Worm (Caenorhabditis elegans) whole organism, L3 larva: Measurements from ENCODE around the gene hacd-1.
A peak's percentile ranks its signal among the peaks of the same experiment; 100 is the strongest.

Experiments
- R02D3.7 ChIP-seq: fragments of 150-350 bp; optimal IDR thresholded peaks from 2 replicates; lab custom pipeline; 2014; ENCODE audit warnings: missing biosample characterization, missing genetic modification characterization
- ama-1 ChIP-seq: fragments of 150-350 bp; optimal IDR thresholded peaks from 2 replicates; lab custom pipeline; 2018
- ceh-16 ChIP-seq: sonication (generic microtip); optimal IDR thresholded peaks from 2 replicates; lab custom pipeline; 2017; ENCODE audit warnings: missing biosample characterization, missing genetic modification characterization
- ceh-28 ChIP-seq: fragments of 150-350 bp; optimal IDR thresholded peaks from 2 replicates; lab custom pipeline; 2014; ENCODE audit warnings: missing biosample characterization, missing genetic modification reagents, missing genetic modification characterization
- ceh-82 ChIP-seq: fragments of 150-350 bp; optimal IDR thresholded peaks from 2 replicates; lab custom pipeline; 2014; ENCODE audit warnings: missing biosample characterization, missing genetic modification characterization
- ceh-9 ChIP-seq: sonication (generic microtip); optimal IDR thresholded peaks from 2 replicates; lab custom pipeline; 2018; ENCODE audit warnings: missing biosample characterization, missing genetic modification characterization
- daf-12 ChIP-seq: fragments of 150-350 bp; optimal IDR thresholded peaks from 2 replicates; lab custom pipeline; 2014; ENCODE audit warnings: missing biosample characterization, missing genetic modification reagents, missing genetic modification characterization
- egl-27 ChIP-seq: sonication (generic microtip); optimal IDR thresholded peaks from 4 replicates; lab custom pipeline; 2017; ENCODE audit warnings: missing biosample characterization, missing genetic modification reagents, missing genetic modification characterization
- elt-2 ChIP-seq: sonication (generic microtip); optimal IDR thresholded peaks from 2 replicates; lab custom pipeline; 2016; ENCODE audit warnings: missing genetic modification reagents, mild to moderate bottlenecking, missing genetic modification characterization, missing compliant biosample characterization
- eor-1 ChIP-seq, 2 experiments: fragments of 150-350 bp; optimal IDR thresholded peaks; 2 replicates each; lab custom pipeline; 2014 to 2018; ENCODE audit warnings: missing biosample characterization in 2 of 2, missing genetic modification characterization in 2 of 2
- fkh-10 ChIP-seq: sonication (generic microtip); optimal IDR thresholded peaks from 2 replicates; lab custom pipeline; 2017; ENCODE audit warnings: missing biosample characterization, missing genetic modification reagents, missing genetic modification characterization
- hmg-11 ChIP-seq: sonication (generic microtip); optimal IDR thresholded peaks from 2 replicates; lab custom pipeline; 2016; ENCODE audit warnings: missing genetic modification characterization, missing compliant biosample characterization
- jun-1 ChIP-seq: fragments of 150-350 bp; optimal IDR thresholded peaks from 2 replicates; lab custom pipeline; 2014; ENCODE audit warnings: missing biosample characterization, missing genetic modification reagents, missing genetic modification characterization
- lin-15B ChIP-seq: fragments of 150-350 bp; optimal IDR thresholded peaks from 2 replicates; lab custom pipeline; 2014; ENCODE audit warnings: missing biosample characterization, missing genetic modification characterization
- lin-39 ChIP-seq: fragments of 150-350 bp; optimal IDR thresholded peaks from 2 replicates; lab custom pipeline; 2018; ENCODE audit warnings: missing biosample characterization, missing genetic modification reagents, missing genetic modification characterization
- nhr-11 ChIP-seq: fragments of 150-350 bp; optimal IDR thresholded peaks from 2 replicates; lab custom pipeline; 2014; ENCODE audit warnings: missing biosample characterization, missing genetic modification characterization
- nhr-23 ChIP-seq: fragments of 150-350 bp; optimal IDR thresholded peaks from 2 replicates; lab custom pipeline; 2014; ENCODE audit warnings: missing biosample characterization, missing genetic modification reagents, missing genetic modification characterization
- nhr-237 ChIP-seq: fragments of 150-350 bp; optimal IDR thresholded peaks from 2 replicates; lab custom pipeline; 2014; ENCODE audit warnings: missing biosample characterization, missing genetic modification characterization
- nhr-28 ChIP-seq: fragments of 150-350 bp; optimal IDR thresholded peaks from 2 replicates; lab custom pipeline; 2014; ENCODE audit warnings: missing biosample characterization, missing genetic modification characterization
- nhr-67 ChIP-seq: fragments of 150-350 bp; optimal IDR thresholded peaks from 2 replicates; lab custom pipeline; 2014; ENCODE audit warnings: missing biosample characterization, missing genetic modification characterization
- nhr-76 ChIP-seq: fragments of 150-350 bp; sonication (generic microtip); optimal IDR thresholded peaks from 5 replicates; lab custom pipeline; 2014; ENCODE audit warnings: missing biosample characterization, missing genetic modification characterization
- pha-4 ChIP-seq: fragments of 150-350 bp; optimal IDR thresholded peaks from 2 replicates; lab custom pipeline; 2014; ENCODE audit warnings: missing biosample characterization, missing genetic modification reagents, missing genetic modification characterization
- pqm-1 ChIP-seq: fragments of 150-350 bp; optimal IDR thresholded peaks from 2 replicates; lab custom pipeline; 2017; ENCODE audit warnings: missing biosample characterization, missing genetic modification characterization, inconsistent platforms
- sea-2 ChIP-seq: fragments of 150-350 bp; sonication (generic microtip); optimal IDR thresholded peaks from 4 replicates; lab custom pipeline; 2014; ENCODE audit warnings: missing biosample characterization, missing genetic modification reagents, missing genetic modification characterization
- skn-1 ChIP-seq: fragments of 150-350 bp; optimal IDR thresholded peaks from 2 replicates; lab custom pipeline; 2014; ENCODE audit warnings: missing biosample characterization, missing genetic modification characterization
- snpc-4 ChIP-seq: fragments of 150-350 bp; optimal IDR thresholded peaks from 2 replicates; lab custom pipeline; 2014; ENCODE audit warnings: missing biosample characterization, missing genetic modification characterization
- tbx-2 ChIP-seq: sonication (generic microtip); optimal IDR thresholded peaks from 2 replicates; lab custom pipeline; 2016; ENCODE audit warnings: mild to moderate bottlenecking, missing genetic modification characterization, missing compliant biosample characterization
- unc-62 ChIP-seq: fragments of 150-350 bp; sonication (generic microtip); optimal IDR thresholded peaks from 4 replicates; lab custom pipeline; 2014; ENCODE audit warnings: missing biosample characterization, missing genetic modification reagents, missing genetic modification characterization
- zag-1 ChIP-seq: fragments of 150-350 bp; optimal IDR thresholded peaks from 2 replicates; lab custom pipeline; 2014; ENCODE audit warnings: missing biosample characterization, missing genetic modification characterization
- ztf-11 ChIP-seq: fragments of 150-350 bp; optimal IDR thresholded peaks from 2 replicates; lab custom pipeline; 2014; ENCODE audit warnings: missing biosample characterization, missing genetic modification characterization
- ztf-4 ChIP-seq: fragments of 150-350 bp; optimal IDR thresholded peaks from 2 replicates; lab custom pipeline; 2014; ENCODE audit warnings: missing biosample characterization, missing genetic modification characterization

The hacd-1 gene

DNA sequence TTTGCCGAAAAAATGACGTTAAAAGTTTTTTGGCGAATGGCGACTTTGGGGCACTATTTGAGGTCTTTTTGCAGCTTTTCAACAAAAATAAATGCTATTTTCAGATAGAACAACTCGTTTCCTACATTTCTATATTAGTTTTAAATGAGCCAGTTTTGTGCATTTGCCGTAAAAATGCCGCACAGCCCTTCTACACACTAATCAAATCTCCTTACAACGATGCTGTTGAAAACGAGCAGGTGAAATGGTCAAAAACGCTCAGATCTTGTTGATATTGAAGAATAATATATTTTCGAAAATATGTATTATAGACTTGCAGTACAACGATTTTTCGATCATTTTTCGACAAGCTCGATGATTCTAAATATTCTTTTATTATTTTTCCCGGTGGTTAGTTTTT is 5.4 kb upstream of the hacd-1 start, which contains the start of gene chil-14:
Gene chil-14 (plus strand): TSS at position 301 of the 400 bp plus-strand sequence.
- TF ChIP-seq snpc-4 (tag; lab: Kevin White, UChicago), result no peak

DNA sequence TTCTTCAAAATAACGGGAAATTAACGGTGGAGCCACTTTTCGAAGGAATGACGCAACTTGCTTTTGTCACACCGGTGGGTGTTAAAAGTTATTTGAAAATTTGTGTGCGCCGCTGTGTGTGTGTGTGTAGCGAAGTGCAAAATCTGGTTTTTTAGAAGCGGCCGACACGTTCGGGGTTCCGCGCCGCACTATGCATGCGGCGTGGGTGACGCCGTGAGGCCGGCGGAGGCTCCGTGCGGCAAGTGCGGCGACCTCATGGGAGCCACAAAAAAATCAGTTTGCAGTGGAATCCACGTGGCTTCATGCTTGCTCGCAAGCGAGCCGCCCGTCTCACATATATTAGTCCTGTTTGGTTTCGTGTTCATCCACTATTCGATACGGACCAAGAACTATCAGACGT is 4.9 kb upstream of the hacd-1 start:
- TF ChIP-seq daf-12 (tag; lab: Kevin White, UChicago) (no peak), unc-62 (GFP tag; lab: Kevin White, UChicago) (no peak), nhr-28 (tag; lab: Kevin White, UChicago) (no peak), nhr-237 (tag; lab: Kevin White, UChicago) (no peak), fkh-10 (GFP tag; lab: Kevin White, UChicago) (no peak), jun-1 (tag; lab: Kevin White, UChicago) (no peak), pqm-1 (tag; lab: Kevin White, UChicago) (no peak), hmg-11 (tag; lab: Kevin White, UChicago) (no peak), tbx-2 (tag; lab: Kevin White, UChicago) (no peak), zag-1 (no peak), ceh-82 (tag; lab: Kevin White, UChicago) (no peak)
- TF ChIP-seq, all 47 proteins: peak for 0

DNA sequence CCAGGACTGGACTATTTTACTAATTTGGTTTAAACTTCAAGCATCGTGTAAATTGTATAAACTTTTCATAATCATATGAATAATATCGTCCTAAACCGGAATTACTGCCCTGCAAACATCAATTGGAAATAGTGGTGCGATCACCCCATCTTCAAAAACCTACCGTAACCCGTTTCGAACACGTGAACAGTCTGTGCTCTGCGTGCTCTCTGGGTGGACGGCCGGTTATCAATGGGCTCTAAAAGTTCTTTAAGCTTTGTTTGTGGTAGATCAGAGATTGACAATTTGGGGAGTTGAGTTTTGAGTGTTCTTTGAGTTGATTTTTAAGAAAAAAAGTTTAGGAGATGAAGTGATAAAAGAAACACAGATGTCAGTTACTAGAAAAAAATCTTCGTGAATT is 3.6 kb upstream of the hacd-1 start:
- TF ChIP-seq pha-4 (tag; lab: Kevin White, UChicago) (peak; percentile 64), elt-2 (peak; percentile 82), zag-1 (no peak), sea-2 (GFP tag; lab: Kevin White, UChicago) (no peak), ceh-28 (tag; lab: Kevin White, UChicago) (peak; percentile 20), jun-1 (tag; lab: Kevin White, UChicago) (peak; percentile 72), nhr-11 (tag; lab: Kevin White, UChicago) (no peak), pqm-1 (tag; lab: Kevin White, UChicago) (peak; percentile 98)

DNA sequence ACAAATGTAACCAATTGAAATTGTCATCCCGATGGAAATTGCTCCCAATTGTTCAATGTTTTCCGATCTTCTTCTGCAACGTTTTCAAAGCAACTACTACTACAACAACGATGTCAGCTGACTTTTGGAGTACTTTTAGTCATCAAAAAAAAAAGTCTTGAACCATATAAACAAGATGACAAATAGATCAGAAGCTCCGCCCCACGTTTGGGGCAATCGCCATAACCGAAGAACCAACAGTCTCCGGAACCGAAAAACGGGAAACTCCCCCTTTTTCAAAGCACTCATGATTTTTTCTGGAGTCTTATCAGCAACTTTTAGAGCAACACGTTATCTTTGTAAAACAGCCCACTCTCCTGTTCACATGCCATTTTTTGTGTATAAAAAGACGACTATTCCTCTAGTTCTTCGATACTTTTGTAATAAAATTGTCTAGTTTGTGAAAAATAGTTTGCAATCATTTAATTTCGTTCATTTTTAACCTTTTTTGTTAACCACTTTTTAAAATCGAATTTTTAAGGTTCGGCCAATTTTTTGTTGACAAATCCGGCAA is 719 bp upstream of the hacd-1 start:
- TF ChIP-seq elt-2, result peak; percentile 85
- peak; percentile 67 for TF ChIP-seq pha-4 (tag; lab: Kevin White, UChicago)
- TF ChIP-seq nhr-76 (tag; lab: Kevin White, UChicago), result no peak
- no peak for TF ChIP-seq nhr-67 (tag; lab: Kevin White, UChicago)
- peak; percentile 96 for TF ChIP-seq pqm-1 (tag; lab: Kevin White, UChicago)
- no peak for TF ChIP-seq fkh-10 (GFP tag; lab: Kevin White, UChicago)
- no peak for TF ChIP-seq ceh-9 (tag; lab: Kevin White, UChicago)
- TF ChIP-seq jun-1 (tag; lab: Kevin White, UChicago), result peak; percentile 64
- no peak for TF ChIP-seq egl-27 (tag; lab: Kevin White, UChicago)
- TF ChIP-seq ztf-4 (tag; lab: Kevin White, UChicago), result no peak

DNA sequence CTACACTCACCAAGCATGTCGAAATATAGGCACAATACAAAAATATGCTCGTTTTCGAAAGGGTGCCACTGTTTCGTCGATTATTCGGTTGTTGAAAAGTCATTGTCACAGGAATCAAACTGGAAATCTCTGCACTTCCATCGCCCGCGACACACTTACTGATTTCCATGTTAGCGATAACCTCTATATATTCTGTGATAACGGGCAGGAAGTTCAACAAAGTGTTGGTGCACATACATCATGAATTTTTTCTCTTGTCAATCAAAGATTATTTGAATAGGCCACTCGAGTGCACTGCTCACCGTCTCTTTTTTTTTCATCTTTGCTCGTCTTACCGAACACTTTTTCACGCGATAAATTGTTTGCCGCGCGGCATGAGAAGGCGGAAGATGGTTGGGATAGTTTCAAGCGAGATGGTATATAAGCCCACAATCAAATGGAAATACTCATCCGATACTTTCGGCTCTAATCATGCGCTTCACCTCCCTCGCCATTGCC is 4.4 kb downstream of the hacd-1 start, which contains the start of the genes fpn-1.2 and pqn-54:
Gene fpn-1.2 (minus strand): TSS at position 157 of the 498 bp plus-strand sequence.
Gene pqn-54 (plus strand): TSS at position 448 of the 498 bp plus-strand sequence.
- TF ChIP-seq jun-1 (tag; lab: Kevin White, UChicago), result no peak
- peak; percentile 53 for TF ChIP-seq elt-2
- no peak for TF ChIP-seq nhr-23
- no peak for TF ChIP-seq lin-15B (tag; lab: Kevin White, UChicago)
- TF ChIP-seq R02D3.7, result no peak
- TF ChIP-seq pqm-1 (tag; lab: Kevin White, UChicago), result peak; percentile 20
- no peak for TF ChIP-seq tbx-2 (tag; lab: Kevin White, UChicago)
- no peak for TF ChIP-seq eor-1 (tag; optimal IDR thresholded peaks at IDR 0.05; lab: Kevin White, UChicago)
- TF ChIP-seq, all 47 proteins: peak for 2

DNA sequence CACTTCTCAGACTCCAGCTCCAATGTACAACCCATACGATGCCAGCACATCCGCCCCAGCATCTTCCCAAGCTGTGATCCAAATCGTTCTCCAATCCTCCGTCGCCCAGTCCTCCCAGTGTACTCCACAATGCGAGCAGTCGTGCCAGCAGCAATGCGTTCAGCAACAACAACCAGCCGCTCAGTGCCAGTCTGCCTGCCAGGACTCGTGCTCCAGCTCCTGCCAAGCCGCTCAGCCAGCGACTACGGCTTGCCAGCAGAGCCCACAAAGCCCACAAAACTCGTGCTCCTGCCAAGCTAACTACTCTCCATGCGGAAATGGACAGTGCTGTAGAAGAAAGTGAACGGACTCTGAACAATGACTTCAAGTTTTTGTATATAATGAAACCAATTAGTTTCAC is 5.8 kb downstream of the hacd-1 start:
- TF ChIP-seq nhr-67 (tag; lab: Kevin White, UChicago), result no peak
- no peak for TF ChIP-seq fkh-10 (GFP tag; lab: Kevin White, UChicago)
- no peak for TF ChIP-seq ztf-11 (tag; lab: Kevin White, UChicago)
- no peak for TF ChIP-seq tbx-2 (tag; lab: Kevin White, UChicago)
- TF ChIP-seq ztf-4 (tag; lab: Kevin White, UChicago), result no peak
- TF ChIP-seq skn-1 (tag; lab: Kevin White, UChicago), result no peak
- TF ChIP-seq lin-39 (tag; lab: Kevin White, UChicago), result no peak
- no peak for TF ChIP-seq pha-4 (tag; lab: Kevin White, UChicago)
- no peak for TF ChIP-seq ceh-9 (tag; lab: Kevin White, UChicago)
- no peak for TF ChIP-seq nhr-28 (tag; lab: Kevin White, UChicago)
- TF ChIP-seq unc-62 (GFP tag; lab: Kevin White, UChicago), result no peak
- TF ChIP-seq ceh-16 (tag; lab: Kevin White, UChicago), result no peak
- no peak for TF ChIP-seq ama-1 (lab: Kevin White, UChicago)
- TF ChIP-seq nhr-237 (tag; lab: Kevin White, UChicago), result no peak
